Fruit fly (Drosophila melanogaster) whole organism, embryonic: ENCODE data around the gene CG43797.
A peak's percentile ranks its signal among the peaks of the same experiment; 100 is the strongest.

Experiments
- Atf-2 ChIP-seq: fragments of 200-800 bp; sonication (Bioruptor generic); optimal IDR thresholded peaks from 2 replicates; lab custom pipeline; 2016; ENCODE audit warnings: missing biosample characterization, missing genetic modification characterization
- Atf3 ChIP-seq: fragments of 200-800 bp; sonication (Bioruptor generic); optimal IDR thresholded peaks from 3 replicates; lab custom pipeline; 2016; ENCODE audit warnings: missing biosample characterization, missing genetic modification characterization
- Awh ChIP-seq: fragments of 200-800 bp; sonication (Bioruptor generic); IDR thresholded peaks from 2 replicates; pipeline ENCODE4, ENCODE4 v1.3.6; 2022; ENCODE audit warnings: missing biosample characterization, missing genetic modification characterization
- CG10654 ChIP-seq: fragments of 200-800 bp; sonication (Bioruptor generic); optimal IDR thresholded peaks from 2 replicates; lab custom pipeline; 2016; ENCODE audit warnings: missing biosample characterization, missing genetic modification characterization
- CG11085 ChIP-seq: fragments of 200-800 bp; sonication (Bioruptor generic); IDR thresholded peaks from 2 replicates; pipeline ENCODE4 v1.3.6; 2022; ENCODE audit warnings: missing biosample characterization, missing genetic modification characterization
- CG13624 ChIP-seq: fragments of 200-800 bp; sonication (Bioruptor generic); optimal IDR thresholded peaks from 2 replicates; lab custom pipeline; 2016; ENCODE audit warnings: missing biosample characterization, missing genetic modification characterization
- CG16815 ChIP-seq: fragments of 200-800 bp; sonication (Bioruptor generic); optimal IDR thresholded peaks from 3 replicates; lab custom pipeline; 2017; ENCODE audit warnings: missing biosample characterization, mild to moderate bottlenecking, missing genetic modification characterization
- CG16863 ChIP-seq: fragments of 200-800 bp; sonication (Bioruptor generic); optimal IDR thresholded peaks from 3 replicates; lab custom pipeline; 2016; ENCODE audit warnings: missing biosample characterization, missing genetic modification characterization
- CG17912 ChIP-seq: fragments of 200-800 bp; sonication (Bioruptor generic); optimal IDR thresholded peaks from 2 replicates; lab custom pipeline; 2018; ENCODE audit warnings: missing biosample characterization, mild to moderate bottlenecking, missing genetic modification characterization
- CG18476 ChIP-seq: fragments of 200-800 bp; sonication (Bioruptor generic); optimal IDR thresholded peaks from 2 replicates; lab custom pipeline; 2016; ENCODE audit warnings: missing biosample characterization, mild to moderate bottlenecking, missing genetic modification characterization
- CG18599 ChIP-seq: fragments of 200-800 bp; sonication (Bioruptor generic); optimal IDR thresholded peaks from 3 replicates; lab custom pipeline; 2017; ENCODE audit warnings: missing biosample characterization, missing genetic modification characterization, mild to moderate bottlenecking, moderate library complexity, missing genetic modification reagents
- CG18619 ChIP-seq: fragments of 200-800 bp; sonication (Bioruptor generic); optimal IDR thresholded peaks from 3 replicates; lab custom pipeline; 2017; ENCODE audit warnings: missing biosample characterization, mild to moderate bottlenecking, missing genetic modification characterization
- CG3163 ChIP-seq: fragments of 200-800 bp; sonication (Bioruptor generic); optimal IDR thresholded peaks from 3 replicates; lab custom pipeline; 2016; ENCODE audit warnings: missing biosample characterization, missing genetic modification characterization
- CG3281 ChIP-seq: fragments of 200-800 bp; sonication (Bioruptor generic); optimal IDR thresholded peaks from 3 replicates; lab custom pipeline; 2017; ENCODE audit warnings: missing biosample characterization, mild to moderate bottlenecking, missing genetic modification characterization
- CG33213 ChIP-seq: fragments of 200-800 bp; sonication (Bioruptor generic); optimal IDR thresholded peaks from 3 replicates; lab custom pipeline; 2016; ENCODE audit warnings: missing biosample characterization, missing genetic modification characterization
- CG5953 ChIP-seq: fragments of 200-800 bp; sonication (Bioruptor generic); IDR thresholded peaks from 2 replicates; pipeline ENCODE4 v1.3.6; 2022; ENCODE audit warnings: missing biosample characterization, missing genetic modification characterization
- CG9215 ChIP-seq: fragments of 200-800 bp; sonication (Bioruptor generic); IDR thresholded peaks from 2 replicates; pipeline ENCODE4 v1.3.6; 2022; ENCODE audit warnings: missing biosample characterization, missing genetic modification characterization
- Dip2 ChIP-seq: fragments of 200-800 bp; sonication (Bioruptor generic); IDR thresholded peaks from 2 replicates; pipeline ENCODE4 v1.3.6; 2022; ENCODE audit warnings: missing biosample characterization, missing genetic modification characterization
- Drgx ChIP-seq: fragments of 200-800 bp; sonication (Bioruptor generic); IDR thresholded peaks from 2 replicates; pipeline ENCODE4 v1.3.6; 2022; ENCODE audit warnings: missing biosample characterization, missing genetic modification characterization
- E2f1 ChIP-seq: fragments of 200-800 bp; sonication (Bioruptor generic); IDR thresholded peaks from 2 replicates; pipeline ENCODE4 v1.3.6; 2022; ENCODE audit warnings: missing biosample characterization, missing genetic modification characterization
- Ets97D ChIP-seq: fragments of 200-800 bp; sonication (Bioruptor generic); optimal IDR thresholded peaks from 3 replicates; lab custom pipeline; 2016; ENCODE audit warnings: missing biosample characterization, missing genetic modification characterization
- HLH4C ChIP-seq: fragments of 200-800 bp; sonication (Bioruptor generic); IDR thresholded peaks from 3 replicates; pipeline ENCODE4 v1.3.6; 2022; ENCODE audit warnings: missing biosample characterization, missing genetic modification characterization; ENCODE audit not compliant: partially characterized antibody
- Hr78 ChIP-seq, 2 experiments: fragments of 200-800 bp in 1 of 2; fragments of >200 bp in 1 of 2; sonication (Bioruptor generic) in 1 of 2; optimal IDR thresholded peaks; 2 replicates each; lab custom pipeline; 2017 to 2019; ENCODE audit warnings: missing biosample characterization in 2 of 2, missing genetic modification characterization in 2 of 2, mild to moderate bottlenecking in 1 of 2, moderate library complexity in 1 of 2
- Mes4 ChIP-seq: fragments of 200-800 bp; sonication (Bioruptor generic); optimal IDR thresholded peaks from 2 replicates; lab custom pipeline; 2016; ENCODE audit warnings: missing biosample characterization, missing genetic modification characterization
- Myb ChIP-seq: fragments of 200-800 bp; sonication (Bioruptor generic); optimal IDR thresholded peaks from 2 replicates; lab custom pipeline; 2016; ENCODE audit warnings: missing biosample characterization, missing genetic modification characterization
- NFAT ChIP-seq: fragments of 200-800 bp; sonication (Bioruptor generic); IDR thresholded peaks from 2 replicates; pipeline ENCODE4 v1.3.6; 2022; ENCODE audit warnings: missing biosample characterization, missing genetic modification characterization
- Oaz ChIP-seq: fragments of 200-800 bp; sonication (Bioruptor generic); IDR thresholded peaks from 2 replicates; pipeline ENCODE4 v1.3.6; 2022; ENCODE audit warnings: missing biosample characterization, missing genetic modification characterization
- Poxn ChIP-seq: fragments of 200-800 bp; sonication (Bioruptor generic); IDR thresholded peaks from 2 replicates; pipeline ENCODE4 v1.3.6; 2022; ENCODE audit warnings: missing biosample characterization, missing genetic modification characterization
- Rfx ChIP-seq: fragments of 200-800 bp; sonication (Bioruptor generic); IDR thresholded peaks from 2 replicates; pipeline ENCODE4 v1.3.6; 2022; ENCODE audit warnings: missing biosample characterization, missing genetic modification characterization
- Scr ChIP-seq: fragments of 200-800 bp; sonication (Bioruptor generic); IDR thresholded peaks from 2 replicates; pipeline ENCODE4 v1.3.6; 2022; ENCODE audit warnings: missing biosample characterization, missing genetic modification characterization; ENCODE audit not compliant: partially characterized antibody
- Sry-β ChIP-seq: fragments of 200-800 bp; sonication (Bioruptor generic); optimal IDR thresholded peaks from 2 replicates; lab custom pipeline; 2018; ENCODE audit warnings: missing biosample characterization, mild to moderate bottlenecking, missing genetic modification characterization, moderate library complexity
- Tbp ChIP-seq: fragments of >200 bp; optimal IDR thresholded peaks from 2 replicates; lab custom pipeline; 2018; ENCODE audit warnings: missing biosample characterization, missing genetic modification characterization
- Vsx1 ChIP-seq: fragments of 200-800 bp; sonication (Bioruptor generic); optimal IDR thresholded peaks from 2 replicates; lab custom pipeline; 2017; ENCODE audit warnings: missing biosample characterization, mild to moderate bottlenecking, missing genetic modification characterization, missing genetic modification reagents
- ab ChIP-seq: fragments of 200-800 bp; sonication (Bioruptor generic); optimal IDR thresholded peaks from 2 replicates; lab custom pipeline; 2016; ENCODE audit warnings: missing biosample characterization, missing genetic modification characterization
- amos ChIP-seq: fragments of 200-800 bp; sonication (Bioruptor generic); IDR thresholded peaks from 2 replicates; pipeline ENCODE4 v1.3.6; 2022; ENCODE audit warnings: missing biosample characterization, missing genetic modification characterization; ENCODE audit not compliant: partially characterized antibody
- ash1 ChIP-seq: fragments of 200-800 bp; sonication (Bioruptor generic); optimal IDR thresholded peaks from 2 replicates; lab custom pipeline; 2018; ENCODE audit warnings: missing biosample characterization, mild to moderate bottlenecking, missing genetic modification characterization
- bbx ChIP-seq: fragments of 200-800 bp; sonication (Bioruptor generic); IDR thresholded peaks from 2 replicates; pipeline ENCODE4 v1.3.6; 2022; ENCODE audit warnings: missing biosample characterization, missing genetic modification characterization; ENCODE audit not compliant: partially characterized antibody
- bowl ChIP-seq: fragments of 200-800 bp; sonication (Bioruptor generic); IDR thresholded peaks from 2 replicates; pipeline ENCODE4 v1.3.6; 2022; ENCODE audit warnings: missing biosample characterization, missing genetic modification characterization
- chif ChIP-seq, 2 experiments: fragments of 200-800 bp; sonication (Bioruptor generic); optimal IDR thresholded peaks; 3 replicates each; lab custom pipeline; 2016; ENCODE audit warnings: missing biosample characterization in 2 of 2, missing genetic modification characterization in 2 of 2
- chn ChIP-seq: fragments of 200-800 bp; sonication (Bioruptor generic); optimal IDR thresholded peaks from 2 replicates; lab custom pipeline; 2016; ENCODE audit warnings: missing biosample characterization, missing genetic modification characterization
- dm ChIP-seq: fragments of 200-800 bp; sonication (Bioruptor generic); optimal IDR thresholded peaks from 3 replicates; lab custom pipeline; 2016; ENCODE audit warnings: missing biosample characterization, missing genetic modification characterization
- eyg ChIP-seq: fragments of 200-800 bp; sonication (Bioruptor generic); optimal IDR thresholded peaks from 3 replicates; lab custom pipeline; 2016; ENCODE audit warnings: missing biosample characterization, missing genetic modification characterization
- grn ChIP-seq: fragments of 200-800 bp; sonication (Bioruptor generic); optimal IDR thresholded peaks from 3 replicates; lab custom pipeline; 2017; ENCODE audit warnings: missing biosample characterization, missing genetic modification characterization
- hbn ChIP-seq: fragments of 200-800 bp; sonication (Bioruptor generic); IDR thresholded peaks from 2 replicates; pipeline ENCODE4 v1.3.6; 2022; ENCODE audit warnings: missing biosample characterization, missing genetic modification characterization; ENCODE audit not compliant: partially characterized antibody
- oc ChIP-seq: fragments of 200-800 bp; sonication (Bioruptor generic); optimal IDR thresholded peaks from 2 replicates; lab custom pipeline; 2018; ENCODE audit warnings: missing biosample characterization, mild to moderate bottlenecking, missing genetic modification characterization, moderate library complexity
- pan ChIP-seq, 4 experiments: fragments of >200 bp in 3 of 4; fragments of 200-800 bp in 1 of 4; sonication (Bioruptor generic) in 1 of 4; optimal IDR thresholded peaks in 3 of 4; IDR thresholded peaks in 1 of 4; 2 replicates each; pipeline versions ENCODE4 v1.3.6 to Lab custom; 2017 to 2022; ENCODE audit warnings: missing biosample characterization in 2 of 4, missing genetic modification characterization in 2 of 4, mixed read lengths in 1 of 4
- pum ChIP-seq: fragments of 200-800 bp; sonication (Bioruptor generic); optimal IDR thresholded peaks from 2 replicates; lab custom pipeline; 2016; ENCODE audit warnings: missing biosample characterization, missing genetic modification characterization
- schlank ChIP-seq: fragments of 200-800 bp; sonication (Bioruptor generic); optimal IDR thresholded peaks from 2 replicates; lab custom pipeline; 2018; ENCODE audit warnings: missing biosample characterization, mild to moderate bottlenecking, missing genetic modification characterization
- scrt ChIP-seq: fragments of 200-800 bp; sonication (Bioruptor generic); optimal IDR thresholded peaks from 2 replicates; lab custom pipeline; 2018; ENCODE audit warnings: missing biosample characterization, mild to moderate bottlenecking, missing genetic modification characterization, moderate library complexity
- zfh2 ChIP-seq: fragments of 200-800 bp; sonication (Bioruptor generic); optimal IDR thresholded peaks from 2 replicates; lab custom pipeline; 2016; ENCODE audit warnings: missing biosample characterization, missing genetic modification characterization

Gene CG43797

dm6 chr2L:4045185-4045814 is 45.5 kb downstream of the CG43797 start (continued):
- TF ChIP-seq CG9215 (GFP tag; lab: Robert Waterston, UW) = no peak
- no peak for TF ChIP-seq CG18619
- peak; percentile 41 for TF ChIP-seq Atf3 (GFP tag; lab: Kevin White, UChicago)
- peak; percentile 59 to 76 for TF ChIP-seq chif (GFP tag; optimal IDR thresholded peaks at IDR 0.05; lab: Kevin White, UChicago)
- TF ChIP-seq CG10654 = peak; percentile 28
- TF ChIP-seq pum (GFP tag; lab: Kevin White, UChicago) = peak; percentile 40
- no peak for TF ChIP-seq Ets97D (GFP tag; lab: Kevin White, UChicago)
- TF ChIP-seq oc (tag; lab: Kevin White, UChicago) = peak; percentile 35
- TF ChIP-seq Awh (GFP tag; lab: Robert Waterston, UW) = peak; percentile 58; the same call in 1 of the 2 replicates
- no peak for TF ChIP-seq ash1 (GFP tag; lab: Kevin White, UChicago)
- no peak for TF ChIP-seq CG3163 (GFP tag; lab: Kevin White, UChicago)
- no peak; the same call in 1 of the 2 replicates for TF ChIP-seq CG5953 (GFP tag; lab: Robert Waterston, UW)
- no peak for TF ChIP-seq zfh2 (GFP tag; lab: Kevin White, UChicago)
- peak; percentile 7 for TF ChIP-seq CG18476 (GFP tag; lab: Kevin White, UChicago)
- TF ChIP-seq Myb (GFP tag; lab: Kevin White, UChicago) = no peak
- TF ChIP-seq hbn = no peak
- no peak for TF ChIP-seq CG17912 (GFP tag; lab: Kevin White, UChicago)
- no peak for TF ChIP-seq CG11085 (GFP tag; lab: Robert Waterston, UW)
- TF ChIP-seq CG16863 (GFP tag; lab: Kevin White, UChicago) = peak; percentile 54
- TF ChIP-seq schlank (tag; lab: Kevin White, UChicago) = no peak
- no peak for TF ChIP-seq HLH4C (GFP tag; lab: Robert Waterston, UW)
- no peak for TF ChIP-seq bbx (GFP tag; lab: Robert Waterston, UW)
- TF ChIP-seq Sry-β (GFP tag; lab: Kevin White, UChicago) = no peak
- no peak for TF ChIP-seq scrt (GFP tag; lab: Kevin White, UChicago)
- no peak for TF ChIP-seq bowl (GFP tag; lab: Robert Waterston, UW)
- peak; percentile 35 for TF ChIP-seq CG16815 (GFP tag; lab: Kevin White, UChicago)
- TF ChIP-seq Oaz (GFP tag; lab: Robert Waterston, UW) = no peak
- no peak for TF ChIP-seq grn
- TF ChIP-seq CG13624 = no peak
- no peak for TF ChIP-seq Tbp (GFP tag; lab: Kevin White, UChicago)
- no peak for TF ChIP-seq Scr
- no peak for TF ChIP-seq amos (GFP tag; lab: Robert Waterston, UW)
- TF ChIP-seq CG3281 (GFP tag; lab: Kevin White, UChicago) = no peak
- no peak for TF ChIP-seq dm (GFP tag; lab: Kevin White, UChicago)
- peak in 1 of 2 experiments; percentile 31 for TF ChIP-seq Hr78 (GFP tag; optimal IDR thresholded peaks at IDR 0.05; lab: Kevin White, UChicago)
- TF ChIP-seq NFAT (GFP tag; lab: Robert Waterston, UW) = no peak
- peak; percentile 67 for TF ChIP-seq Drgx (GFP tag; lab: Robert Waterston, UW)
- no peak for TF ChIP-seq Poxn (GFP tag; lab: Robert Waterston, UW)
- TF ChIP-seq CG18599 = no peak
- peak; percentile 54 for TF ChIP-seq Atf-2 (GFP tag; lab: Kevin White, UChicago)
- no peak for TF ChIP-seq CG33213 (GFP tag; lab: Kevin White, UChicago)
- peak; percentile 16 for TF ChIP-seq Vsx1 (GFP tag; lab: Kevin White, UChicago)
- TF ChIP-seq Dip2 (GFP tag; lab: Robert Waterston, UW) = no peak
- no peak for TF ChIP-seq pan (optimal IDR thresholded peaks at IDR 0.05; lab: Kevin White, UChicago)
- peak in 1 of 2 experiments; percentile 52 for TF ChIP-seq pan (GFP tag; optimal IDR thresholded peaks at IDR 0.05 in 1 of 2, IDR thresholded peaks at IDR 0.05 in 1 of 2)
- peak; percentile 64 for TF ChIP-seq chn
- TF ChIP-seq ab (GFP tag; lab: Kevin White, UChicago) = no peak
- TF ChIP-seq eyg (GFP tag; lab: Kevin White, UChicago) = no peak
- TF ChIP-seq E2f1 (GFP tag; lab: Robert Waterston, UW) = 0 out of 2 replicates have a peak, but pooled peaks have one; percentile 48
- peak; percentile 63 for TF ChIP-seq Mes4 (GFP tag; lab: Kevin White, UChicago)
- no peak for TF ChIP-seq Rfx (GFP tag; lab: Robert Waterston, UW)
